Worm (Caenorhabditis elegans) whole organism, L4 larva: ENCODE data around the gene Y38H8A.2.

Experiments
- D1046.2 ChIP-seq: fragments of 200-800 bp; sonication (Bioruptor generic); IDR thresholded peaks from 2 replicates; pipeline ENCODE4 v1.3.6; 2022; ENCODE audit warnings: missing genetic modification characterization, missing compliant biosample characterization
- F10B5.3 ChIP-seq: sonication (generic microtip); optimal IDR thresholded peaks from 2 replicates; lab custom pipeline; 2016; ENCODE audit warnings: mild to moderate bottlenecking, missing genetic modification characterization, missing compliant biosample characterization
- F26F4.8 ChIP-seq: fragments of 200-800 bp; sonication (Bioruptor generic); conservative IDR thresholded peaks from 2 replicates; pipeline ENCODE4 v1.3.6; 2022; ENCODE audit warnings: missing genetic modification characterization, missing compliant biosample characterization
- F44E2.7 ChIP-seq: fragments of 200-800 bp; sonication (Bioruptor generic); IDR thresholded peaks from 2 replicates; pipeline ENCODE4 v2.1.2; 2022; ENCODE audit warnings: missing genetic modification characterization, missing compliant biosample characterization
- Y5F2A.4 ChIP-seq: fragments of 200-800 bp; sonication (Bioruptor generic); optimal IDR thresholded peaks from 2 replicates; lab custom pipeline; 2018; ENCODE audit warnings: mild to moderate bottlenecking, missing genetic modification characterization, missing compliant biosample characterization
- Y75B8A.6 ChIP-seq: fragments of 200-800 bp; sonication (Bioruptor generic); IDR thresholded peaks from 2 replicates; pipeline ENCODE4 v1.3.6; 2022; ENCODE audit warnings: missing genetic modification reagents, missing genetic modification characterization, missing compliant biosample characterization
- aha-1 ChIP-seq: fragments of 150-350 bp; peaks from one replicate; lab custom pipeline; 2014; ENCODE audit warnings: missing biosample characterization, missing genetic modification characterization
- ceh-44 ChIP-seq: fragments of 200-800 bp; sonication (Bioruptor generic); IDR thresholded peaks from 2 replicates; pipeline ENCODE4 v1.3.6; 2022; ENCODE audit warnings: missing genetic modification reagents, missing genetic modification characterization, missing compliant biosample characterization
- ces-1 ChIP-seq: fragments of 150-350 bp; sonication (generic microtip); optimal IDR thresholded peaks from 4 replicates; lab custom pipeline; 2014; ENCODE audit warnings: missing biosample characterization, missing genetic modification reagents, missing genetic modification characterization
- egl-43 ChIP-seq: fragments of 200-800 bp; sonication (Bioruptor generic); IDR thresholded peaks from 2 replicates; pipeline ENCODE4 v1.3.6; 2022; ENCODE audit warnings: missing genetic modification reagents, missing genetic modification characterization, missing compliant biosample characterization
- lin-38 ChIP-seq: fragments of 200-800 bp; sonication (Bioruptor generic); IDR thresholded peaks from 2 replicates; pipeline ENCODE4 v1.3.6; 2022; ENCODE audit warnings: missing genetic modification reagents, missing genetic modification characterization, missing compliant biosample characterization
- lsy-2 ChIP-seq, 2 experiments: fragments of 150-350 bp in 1 of 2; sonication (generic microtip) in 1 of 2; optimal IDR thresholded peaks; 2 replicates each; lab custom pipeline; 2014 to 2017; ENCODE audit warnings: missing biosample characterization in 2 of 2, missing genetic modification characterization in 2 of 2
- madf-5 ChIP-seq, 2 experiments: fragments of 200-800 bp; sonication (Bioruptor generic); IDR thresholded peaks; 2 replicates each; pipeline ENCODE4 v1.3.6; 2022; ENCODE audit warnings: missing compliant biosample characterization in 2 of 2, missing genetic modification characterization in 2 of 2
- mdt-29 ChIP-seq: fragments of 200-800 bp; sonication (Bioruptor generic); IDR thresholded peaks from 2 replicates; pipeline ENCODE4 v1.3.6; 2022; ENCODE audit warnings: missing genetic modification reagents, missing genetic modification characterization, missing compliant biosample characterization
- mxl-3 ChIP-seq: fragments of 200-800 bp; sonication (Bioruptor generic); optimal IDR thresholded peaks from 2 replicates; lab custom pipeline; 2018; ENCODE audit warnings: mild to moderate bottlenecking, missing genetic modification characterization, missing compliant biosample characterization
- nhr-237 ChIP-seq: sonication (generic microtip); optimal IDR thresholded peaks from 2 replicates; lab custom pipeline; 2017; ENCODE audit warnings: missing biosample characterization, missing genetic modification characterization
- nhr-42 ChIP-seq: fragments of 200-800 bp; sonication (Bioruptor generic); IDR thresholded peaks from 2 replicates; pipeline ENCODE4 v1.3.6; 2022; ENCODE audit warnings: missing genetic modification characterization, missing compliant biosample characterization
- pha-4 ChIP-seq, 2 experiments: fragments of 150-350 bp in 1 of 2; fragments of 200-800 bp in 1 of 2; sonication (Bioruptor generic) in 1 of 2; IDR thresholded peaks in 1 of 2; optimal IDR thresholded peaks in 1 of 2; 2 replicates each; pipeline versions ENCODE4 v1.3.6 to Lab custom; 2014 to 2022; ENCODE audit warnings: missing genetic modification characterization in 2 of 2, missing genetic modification reagents in 2 of 2, missing biosample characterization in 1 of 2, missing compliant biosample characterization in 1 of 2
- php-3 ChIP-seq: fragments of 200-800 bp; sonication (Bioruptor generic); IDR thresholded peaks from 2 replicates; pipeline ENCODE4 v1.3.6; 2022; ENCODE audit warnings: missing genetic modification reagents, missing genetic modification characterization, missing compliant biosample characterization
- pqm-1 ChIP-seq: sonication (generic microtip); optimal IDR thresholded peaks from 2 replicates; lab custom pipeline; 2017; ENCODE audit warnings: missing biosample characterization, missing genetic modification characterization
- set-16 ChIP-seq: fragments of 200-800 bp; sonication (Bioruptor generic); IDR thresholded peaks from 2 replicates; pipeline ENCODE4 v1.3.6; 2022; ENCODE audit warnings: missing genetic modification reagents, missing genetic modification characterization, missing compliant biosample characterization
- spr-3 ChIP-seq: fragments of 200-800 bp; sonication (Bioruptor generic); optimal IDR thresholded peaks from 2 replicates; lab custom pipeline; 2018; ENCODE audit warnings: mild to moderate bottlenecking, missing genetic modification characterization, missing compliant biosample characterization
- tag-97 ChIP-seq: fragments of 200-800 bp; sonication (Bioruptor generic); IDR thresholded peaks from 2 replicates; pipeline ENCODE4 v1.3.6; 2022; ENCODE audit warnings: missing genetic modification characterization, missing compliant biosample characterization
- unc-130 ChIP-seq: sonication (generic microtip); optimal IDR thresholded peaks from 2 replicates; lab custom pipeline; 2016; ENCODE audit warnings: missing genetic modification reagents, missing genetic modification characterization, missing compliant biosample characterization
- unc-39 ChIP-seq: sonication (generic microtip); optimal IDR thresholded peaks from 2 replicates; lab custom pipeline; 2017; ENCODE audit warnings: missing biosample characterization, missing genetic modification characterization
- unc-62 ChIP-seq, 3 experiments: fragments of 150-350 bp in 1 of 3; sonication (generic microtip); optimal IDR thresholded peaks in 2 of 3; peaks in 1 of 3; 1 replicate in 1 of 3; 2 replicates in 2 of 3; lab custom pipeline; 2014 to 2017; ENCODE audit warnings: missing biosample characterization in 3 of 3, missing genetic modification characterization in 3 of 3, missing genetic modification reagents in 3 of 3, missing genotype in 1 of 3
- zag-1 ChIP-seq: fragments of 150-350 bp; optimal IDR thresholded peaks from 2 replicates; lab custom pipeline; 2014; ENCODE audit warnings: missing biosample characterization, missing genetic modification characterization

Gene Y38H8A.2

DNA sequence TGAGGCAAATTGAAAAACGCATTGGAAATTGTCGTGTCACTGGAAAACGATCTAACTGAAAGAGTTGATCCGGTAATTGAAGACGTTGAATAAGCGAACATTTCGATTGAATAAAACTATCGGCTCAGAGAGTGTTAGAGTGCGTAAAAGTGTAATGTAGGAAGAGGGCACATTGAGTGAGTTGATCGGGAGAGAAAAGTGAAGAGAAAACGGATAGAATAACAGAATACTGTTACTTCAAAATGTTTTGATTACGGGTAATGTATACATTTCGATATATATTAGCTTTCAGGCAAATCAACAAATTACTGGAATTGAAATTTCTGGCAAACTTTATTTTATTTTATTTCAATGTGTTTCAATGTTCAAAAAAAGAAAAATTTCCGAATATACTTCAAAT lies 19.5 kb upstream of the Y38H8A.2 start, which contains the start of gene uso-1:
Gene uso-1, minus strand, starts transcription at position 101 of the 400 bp plus-strand sequence.
- TF ChIP-seq php-3 (GFP tag; lab: Robert Waterston, UW) (no peak), nhr-237 (tag; lab: Kevin White, UChicago) (no peak), pha-4 (GFP tag; IDR thresholded peaks at IDR 0.05; lab: Robert Waterston, UW) (no peak), pha-4 (tag; optimal IDR thresholded peaks at IDR 0.05; lab: Kevin White, UChicago) (no peak)

DNA sequence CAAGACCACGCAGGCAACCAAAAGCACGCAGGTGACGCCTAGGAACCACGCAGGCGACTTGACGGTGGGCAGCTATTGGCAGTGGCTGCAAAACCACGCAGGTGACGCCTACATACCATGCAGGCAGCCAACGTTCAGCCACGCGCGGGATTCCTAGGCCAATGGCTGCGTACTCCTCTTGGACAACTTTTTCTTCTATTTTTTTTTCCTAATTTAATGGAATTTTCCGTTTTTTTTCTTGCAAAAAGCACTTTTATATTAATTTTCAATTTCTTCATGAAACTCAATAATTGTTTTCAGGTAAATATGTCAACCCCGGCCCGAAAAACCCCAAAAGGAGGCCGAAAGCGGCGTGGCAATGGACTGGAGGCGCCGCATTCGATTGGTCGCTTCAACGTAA lies 19.0 kb upstream of the Y38H8A.2 start, which contains the start of gene Y38H8A.7:
Gene Y38H8A.7, plus strand, starts transcription at position 301 of the 400 bp plus-strand sequence.
- peak; percentile 56 for TF ChIP-seq set-16 (GFP tag; lab: Robert Waterston, UW)
- 0 out of 2 replicates have a peak, but pooled peaks have one; percentile 26 for TF ChIP-seq D1046.2 (GFP tag; lab: Robert Waterston, UW)
- TF ChIP-seq egl-43 (GFP tag; lab: Robert Waterston, UW) = 0 out of 2 replicates have a peak, but pooled peaks have one; percentile 25

DNA sequence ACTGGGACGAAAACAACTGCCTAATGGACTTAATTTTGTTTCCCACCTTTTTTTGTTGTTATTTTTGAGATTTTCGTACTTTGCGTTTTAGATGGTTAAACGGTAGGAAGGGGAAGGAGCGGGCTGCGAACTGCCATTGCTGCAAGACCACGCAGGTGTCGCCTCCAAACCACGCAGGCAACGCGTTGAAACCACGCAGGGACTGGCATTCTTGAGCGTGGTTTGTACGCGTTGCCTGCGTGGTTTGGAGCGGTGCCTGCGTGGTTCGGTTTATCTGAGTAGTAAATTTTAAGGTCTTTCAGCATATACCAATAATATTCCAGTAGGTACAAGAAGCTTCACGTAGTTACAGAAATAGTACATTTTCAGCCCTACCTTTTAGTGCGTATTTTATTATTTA lies 18.1 kb upstream of the Y38H8A.2 start:
- 0 out of 4 replicates have a peak, but pooled peaks of 1 of the 2 experiments have one; percentile 10 for TF ChIP-seq madf-5 (GFP tag; IDR thresholded peaks at IDR 0.05; lab: Robert Waterston, UW)
- TF ChIP-seq, all 104 proteins: peak for 1; not testable (repeated sequence) for 103

DNA sequence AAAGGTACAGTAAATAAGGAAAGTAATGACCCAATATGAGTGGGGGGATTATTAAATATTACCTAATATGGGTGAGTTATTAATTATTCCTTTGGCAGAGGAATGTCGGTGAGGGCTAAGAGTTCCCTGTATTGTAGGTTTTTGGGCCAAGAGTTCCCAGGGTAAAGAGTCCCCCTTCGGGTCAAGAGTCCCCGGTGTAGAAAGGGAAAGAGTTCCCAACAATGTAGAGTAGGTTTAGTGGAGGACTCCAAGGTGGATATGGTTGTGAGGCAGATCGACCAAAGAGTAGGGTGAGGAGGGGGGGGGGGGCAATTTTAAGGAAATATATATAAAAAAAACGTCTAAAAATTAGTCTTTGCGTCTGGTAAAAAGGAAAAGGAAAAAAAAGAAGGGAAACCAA lies 17.3 kb upstream of the Y38H8A.2 start:
- no peak for TF ChIP-seq unc-62 (GFP tag; optimal IDR thresholded peaks at IDR 0.05 in 1 of 2; lab: Kevin White, UChicago)
- TF ChIP-seq unc-62 (tag; optimal IDR thresholded peaks at IDR 0.05; lab: Kevin White, UChicago) = no peak
- peak; percentile 34; the same call in 1 of the 2 replicates for TF ChIP-seq lin-38

DNA sequence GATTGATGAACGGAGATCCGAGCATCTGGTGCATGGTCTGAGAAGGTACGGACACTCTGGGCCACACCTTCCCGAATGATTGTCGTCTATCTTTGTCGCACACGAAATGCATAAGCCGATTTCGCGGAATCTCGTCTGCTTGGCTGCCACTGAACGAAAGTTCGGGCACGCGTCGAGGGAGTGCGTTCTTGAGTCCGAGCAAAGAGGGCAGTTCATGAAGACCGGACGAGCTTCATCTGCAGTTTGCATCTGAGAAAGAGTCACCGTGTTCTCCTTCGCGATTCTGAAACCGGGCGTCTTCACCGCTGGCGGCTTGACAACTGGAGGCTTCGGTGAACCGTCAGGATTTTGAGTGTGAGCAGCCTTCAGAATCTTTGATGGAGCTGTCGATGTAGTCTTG lies 16.0 kb upstream of the Y38H8A.2 start:
- TF ChIP-seq F10B5.3 (no peak), set-16 (GFP tag; lab: Robert Waterston, UW) (peak; percentile 61)

DNA sequence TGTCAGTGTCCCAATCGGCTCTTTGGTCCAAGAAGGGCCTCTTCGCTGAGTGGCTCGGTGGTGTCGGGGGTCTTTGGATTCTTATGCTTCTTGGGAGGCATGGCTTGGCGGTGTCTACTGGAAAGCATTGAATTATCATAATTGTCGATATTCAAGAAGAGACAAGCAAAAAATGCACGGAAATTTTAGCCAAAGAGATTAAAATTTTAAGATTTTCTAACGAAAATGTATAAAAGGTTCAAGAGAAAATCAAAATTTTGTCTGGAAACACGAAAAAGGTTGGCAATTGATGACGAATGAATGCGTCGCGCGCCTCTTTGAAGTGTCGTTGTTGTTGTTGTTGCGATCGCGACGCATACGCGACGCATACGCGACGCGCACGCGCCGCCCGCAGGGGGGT lies 13.4 kb upstream of the Y38H8A.2 start, which contains the start of gene Y38H8A.12:
Gene Y38H8A.12, minus strand, starts transcription at position 101 of the 400 bp plus-strand sequence.
- TF ChIP-seq zag-1 (tag; lab: Kevin White, UChicago) (no peak), Y5F2A.4 (no peak), ces-1 (GFP tag; lab: Kevin White, UChicago) (no peak), Y75B8A.6 (GFP tag; lab: Robert Waterston, UW) (no peak), lin-38 (no peak), F26F4.8 (no peak), pqm-1 (tag; lab: Kevin White, UChicago) (no peak), ceh-44 (GFP tag; lab: Robert Waterston, UW) (no peak), tag-97 (GFP tag; lab: Robert Waterston, UW) (no peak), unc-130 (GFP tag; lab: Kevin White, UChicago) (no peak), F10B5.3 (no peak), unc-39 (tag; lab: Kevin White, UChicago) (no peak), mdt-29 (GFP tag; lab: Robert Waterston, UW) (no peak), egl-43 (GFP tag; lab: Robert Waterston, UW) (no peak), F44E2.7 (GFP tag; lab: Robert Waterston, UW) (no peak), spr-3 (GFP tag; lab: Kevin White, UChicago) (no peak), lsy-2 (tag; optimal IDR thresholded peaks at IDR 0.05; lab: Kevin White, UChicago) (no peak), aha-1 (no peak), madf-5 (GFP tag; IDR thresholded peaks at IDR 0.05; lab: Robert Waterston, UW) (no peak), mxl-3 (GFP tag; lab: Kevin White, UChicago) (no peak)

DNA sequence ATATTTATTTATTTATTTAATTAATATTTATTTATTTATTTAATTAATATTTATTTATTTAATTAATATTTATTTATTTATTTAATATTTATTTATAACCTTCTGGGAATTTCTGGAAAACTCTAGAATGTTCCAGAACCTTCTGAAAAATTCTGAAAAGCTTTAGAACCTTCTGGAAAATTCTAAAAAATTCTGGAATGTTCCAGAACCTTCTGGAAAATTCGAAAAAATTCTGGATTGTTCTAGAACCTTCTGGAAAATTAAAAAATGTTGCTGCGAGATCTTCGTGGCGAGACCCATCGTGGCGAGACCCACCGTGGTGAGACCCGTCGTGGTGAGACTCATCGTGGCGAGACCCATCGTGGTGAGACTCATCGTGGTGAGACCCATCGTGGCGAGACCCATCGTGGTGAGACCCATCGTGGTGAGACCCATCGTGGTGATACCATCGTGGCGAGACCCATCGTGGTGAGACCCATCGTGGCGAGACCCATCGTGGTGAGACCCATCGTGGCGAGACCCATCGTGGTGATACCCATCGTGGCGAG lies 12.0 kb upstream of the Y38H8A.2 start:
- TF ChIP-seq nhr-42 (GFP tag; lab: Robert Waterston, UW) (0 out of 2 replicates have a peak, but pooled peaks have one; percentile 22), set-16 (GFP tag; lab: Robert Waterston, UW) (peak; percentile 78)
- TF ChIP-seq, all 104 proteins: peak for 2; not testable (repeated sequence) for 102
